Worm (Caenorhabditis elegans): ENCODE measurements around the gene D2045.7.

ce11 chrIII:10486455-10486854, 7.2 kb downstream of the D2045.7 start:
- no peak for TF ChIP-seq let-607 (tag; optimal IDR thresholded peaks at IDR 0.05)
- TF ChIP-seq ets-4 (GFP tag; optimal IDR thresholded peaks at IDR 0.05), result no peak
- no peak for TF ChIP-seq sptf-2 (GFP tag; optimal IDR thresholded peaks at IDR 0.05)

All from whole organism, young adult.